Worm (Caenorhabditis elegans): ENCODE data around the gene srx-60.

- TF ChIP-seq ama-1 (optimal IDR thresholded peaks at IDR 0.05) (no peak), flt-1 (GFP tag; IDR thresholded peaks at IDR 0.05) (no peak), B0310.2 (tag; optimal IDR thresholded peaks at IDR 0.05) (no peak), F13C5.2 (tag; optimal IDR thresholded peaks at IDR 0.05) (no peak), scrt-1 (GFP tag; IDR thresholded peaks at IDR 0.05) (no peak), aly-1 (tag; optimal IDR thresholded peaks at IDR 0.05) (no peak), hnd-1 (tag; optimal IDR thresholded peaks at IDR 0.05) (no peak), tra-4 (tag; optimal IDR thresholded peaks at IDR 0.05) (no peak), pes-1 (GFP tag; IDR thresholded peaks at IDR 0.05) (no peak), tbx-37 (GFP tag; conservative IDR thresholded peaks at IDR 0.05) (no peak), tbx-11 (GFP tag; IDR thresholded peaks at IDR 0.05) (no peak)
Measured at ce11 chrV:7426594-7426993, 25.9 kb downstream of the srx-60 start, which contains the start of gene srw-68.
